Fruit fly (Drosophila melanogaster): ENCODE data around the gene Sgs3.

DNA sequence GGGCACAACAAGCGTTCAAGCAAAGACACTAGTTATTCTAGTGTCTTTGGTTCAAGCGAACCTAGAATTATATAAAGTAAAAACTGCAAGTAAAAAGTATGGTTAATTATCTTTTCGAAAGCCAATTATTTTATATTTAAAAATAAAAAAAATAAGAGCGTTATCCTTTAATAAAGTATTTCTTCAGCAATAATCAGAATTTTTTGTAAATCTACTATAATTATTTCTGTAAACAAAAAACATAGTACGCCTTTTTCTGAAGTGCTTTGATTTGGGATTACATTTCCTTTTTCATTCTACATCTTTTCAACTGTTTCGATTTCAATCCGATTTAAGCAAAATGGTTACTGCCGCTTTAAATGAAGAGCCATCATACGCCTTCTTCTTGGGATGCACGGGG is 37.4 kb upstream of the Sgs3 start, which contains the start of gene Vha16-2:
- TF ChIP-seq CG34367 (tag; optimal IDR thresholded peaks at IDR 0.05) (no peak), CG13204 (GFP tag; optimal IDR thresholded peaks at IDR 0.05) (no peak), CG17806 (tag; optimal IDR thresholded peaks at IDR 0.05) (no peak), CG4496 (GFP tag; IDR thresholded peaks at IDR 0.05) (no peak)
